Fruit fly (Drosophila melanogaster) whole organism, embryonic: ENCODE data around the gene CG10581.

Experiments used
- Bgb ChIP-seq: fragments of 200-800 bp; sonication (Bioruptor generic); IDR thresholded peaks from 2 replicates; pipeline ENCODE4 v1.3.6; 2022; ENCODE audit warnings: missing biosample characterization, missing genetic modification characterization; ENCODE audit not compliant: partially characterized antibody
- Blimp-1 ChIP-seq: fragments of 200-800 bp; sonication (Bioruptor generic); optimal IDR thresholded peaks from 3 replicates; lab custom pipeline; 2018; ENCODE audit warnings: missing biosample characterization, missing genetic modification characterization, mild to moderate bottlenecking, moderate library complexity, missing genetic modification reagents
- CG10431 ChIP-seq: fragments of 200-800 bp; sonication (Bioruptor generic); optimal IDR thresholded peaks from 3 replicates; lab custom pipeline; 2018; ENCODE audit warnings: missing biosample characterization, mild to moderate bottlenecking, missing genetic modification characterization
- CG11398 ChIP-seq: fragments of 200-800 bp; sonication (Bioruptor generic); optimal IDR thresholded peaks from 2 replicates; lab custom pipeline; 2016; ENCODE audit warnings: missing biosample characterization, missing genetic modification characterization
- CG11456 ChIP-seq: fragments of 200-800 bp; sonication (Bioruptor generic); IDR thresholded peaks from 3 replicates; pipeline ENCODE4 v1.3.6; 2022; ENCODE audit warnings: missing biosample characterization, missing genetic modification characterization
- CG12071 ChIP-seq: fragments of 200-800 bp; sonication (Bioruptor generic); optimal IDR thresholded peaks from 3 replicates; lab custom pipeline; 2018; ENCODE audit warnings: missing biosample characterization, mild to moderate bottlenecking, missing genetic modification characterization
- CG15696 ChIP-seq: fragments of 200-800 bp; sonication (Bioruptor generic); optimal IDR thresholded peaks from 2 replicates; lab custom pipeline; 2019; ENCODE audit warnings: missing biosample characterization, mild to moderate bottlenecking, missing genetic modification characterization, moderate library complexity
- CG18599 ChIP-seq: fragments of 200-800 bp; sonication (Bioruptor generic); optimal IDR thresholded peaks from 3 replicates; lab custom pipeline; 2017; ENCODE audit warnings: missing biosample characterization, missing genetic modification characterization, mild to moderate bottlenecking, moderate library complexity, missing genetic modification reagents
- CG31224 ChIP-seq: fragments of 200-800 bp; sonication (Bioruptor generic); IDR thresholded peaks from 2 replicates; pipeline ENCODE4 v1.3.6; 2022; ENCODE audit warnings: missing biosample characterization, missing genetic modification characterization
- CG31365 ChIP-seq: fragments of 200-800 bp; sonication (Bioruptor generic); optimal IDR thresholded peaks from 2 replicates; lab custom pipeline; 2018; ENCODE audit warnings: missing biosample characterization, mild to moderate bottlenecking, missing genetic modification characterization
- CG32532 ChIP-seq: fragments of 200-800 bp; sonication (Bioruptor generic); IDR thresholded peaks from 2 replicates; pipeline ENCODE4 v1.3.6; 2022; ENCODE audit warnings: missing biosample characterization, missing genetic modification characterization
- CG3281 ChIP-seq: fragments of 200-800 bp; sonication (Bioruptor generic); optimal IDR thresholded peaks from 3 replicates; lab custom pipeline; 2017; ENCODE audit warnings: missing biosample characterization, mild to moderate bottlenecking, missing genetic modification characterization
- CG34224 ChIP-seq: fragments of 200-800 bp; sonication (Bioruptor generic); IDR thresholded peaks from 3 replicates; pipeline ENCODE4 v1.3.6; 2022; ENCODE audit warnings: missing biosample characterization, missing genetic modification characterization; ENCODE audit not compliant: partially characterized antibody
- CG42726 ChIP-seq: fragments of 200-800 bp; sonication (Bioruptor generic); IDR thresholded peaks from 2 replicates; pipeline ENCODE4 v1.3.6; 2022; ENCODE audit warnings: missing biosample characterization, missing genetic modification characterization; ENCODE audit not compliant: partially characterized antibody
- CG4854 ChIP-seq: fragments of 200-800 bp; sonication (Bioruptor generic); optimal IDR thresholded peaks from 2 replicates; lab custom pipeline; 2016; ENCODE audit warnings: missing biosample characterization, missing genetic modification characterization, inconsistent platforms
- CG5953 ChIP-seq: fragments of 200-800 bp; sonication (Bioruptor generic); IDR thresholded peaks from 2 replicates; pipeline ENCODE4 v1.3.6; 2022; ENCODE audit warnings: missing biosample characterization, missing genetic modification characterization
- CG7745 ChIP-seq: fragments of 200-800 bp; sonication (Bioruptor generic); optimal IDR thresholded peaks from 2 replicates; lab custom pipeline; 2018; ENCODE audit warnings: missing biosample characterization, mild to moderate bottlenecking, missing genetic modification characterization, moderate library complexity
- CG7963 ChIP-seq: fragments of 200-800 bp; sonication (Bioruptor generic); IDR thresholded peaks from 3 replicates; pipeline ENCODE4 v1.3.6; 2022; ENCODE audit warnings: missing biosample characterization, missing genetic modification characterization; ENCODE audit not compliant: partially characterized antibody
- CG8290 ChIP-seq, 3 experiments: fragments of 200-800 bp; sonication (Bioruptor generic); optimal IDR thresholded peaks; 2 replicates each; lab custom pipeline; 2016 to 2019; ENCODE audit warnings: missing biosample characterization in 3 of 3, missing genetic modification characterization in 3 of 3, mild to moderate bottlenecking in 2 of 3, moderate library complexity in 1 of 3
- CG8478 ChIP-seq: fragments of >200 bp; optimal IDR thresholded peaks from 2 replicates; lab custom pipeline; 2018
- CG8944 ChIP-seq: fragments of 200-800 bp; sonication (Bioruptor generic); optimal IDR thresholded peaks from 3 replicates; lab custom pipeline; 2016; ENCODE audit warnings: missing biosample characterization, missing genetic modification characterization
- CrebB ChIP-seq: fragments of 200-800 bp; sonication (Bioruptor generic); optimal IDR thresholded peaks from 3 replicates; lab custom pipeline; 2018; ENCODE audit warnings: missing biosample characterization, mild to moderate bottlenecking, missing genetic modification characterization
- Dip3 ChIP-seq: fragments of 200-800 bp; sonication (Bioruptor generic); optimal IDR thresholded peaks from 3 replicates; lab custom pipeline; 2016; ENCODE audit warnings: missing biosample characterization, missing genetic modification characterization
- Gsc ChIP-seq: fragments of 200-800 bp; sonication (Bioruptor generic); IDR thresholded peaks from 2 replicates; pipeline ENCODE4 v1.3.6; 2022; ENCODE audit warnings: missing biosample characterization, missing genetic modification characterization
- HLH54F ChIP-seq: fragments of 200-800 bp; sonication (Bioruptor generic); optimal IDR thresholded peaks from 3 replicates; lab custom pipeline; 2016; ENCODE audit warnings: missing biosample characterization, missing genetic modification characterization
- Hand ChIP-seq: fragments of 200-800 bp; sonication (Bioruptor generic); optimal IDR thresholded peaks from 2 replicates; lab custom pipeline; 2017; ENCODE audit warnings: mild to moderate bottlenecking, missing biosample characterization, missing genetic modification reagents, missing genetic modification characterization
- HmgD ChIP-seq: fragments of 200-800 bp; sonication (Bioruptor generic); optimal IDR thresholded peaks from 3 replicates; lab custom pipeline; 2016; ENCODE audit warnings: missing biosample characterization, missing genetic modification characterization
- HmgZ ChIP-seq: fragments of 200-800 bp; sonication (Bioruptor generic); optimal IDR thresholded peaks from 2 replicates; lab custom pipeline; 2018; ENCODE audit warnings: missing biosample characterization, mild to moderate bottlenecking, missing genetic modification characterization
- NFAT ChIP-seq: fragments of 200-800 bp; sonication (Bioruptor generic); IDR thresholded peaks from 2 replicates; pipeline ENCODE4 v1.3.6; 2022; ENCODE audit warnings: missing biosample characterization, missing genetic modification characterization
- Nf-YA ChIP-seq: fragments of 200-800 bp; sonication (Bioruptor generic); IDR thresholded peaks from 2 replicates; pipeline ENCODE4 v1.3.6; 2022; ENCODE audit warnings: missing biosample characterization, missing genetic modification characterization
- Opbp ChIP-seq: fragments of 200-800 bp; sonication (Bioruptor generic); IDR thresholded peaks from 3 replicates; pipeline ENCODE4 v1.3.6; 2022; ENCODE audit warnings: missing biosample characterization, missing genetic modification characterization; ENCODE audit not compliant: partially characterized antibody
- Optix ChIP-seq: fragments of 200-800 bp; sonication (Bioruptor generic); IDR thresholded peaks from 3 replicates; pipeline ENCODE4 v1.3.6; 2022; ENCODE audit warnings: missing biosample characterization, missing genetic modification characterization
- Rfx ChIP-seq: fragments of 200-800 bp; sonication (Bioruptor generic); IDR thresholded peaks from 2 replicates; pipeline ENCODE4 v1.3.6; 2022; ENCODE audit warnings: missing biosample characterization, missing genetic modification characterization
- Ssrp ChIP-seq: fragments of 200-800 bp; sonication (Bioruptor generic); optimal IDR thresholded peaks from 2 replicates; lab custom pipeline; 2018; ENCODE audit warnings: missing biosample characterization, mild to moderate bottlenecking, missing genetic modification characterization, moderate library complexity
- ap ChIP-seq: fragments of 200-800 bp; sonication (Bioruptor generic); IDR thresholded peaks from 2 replicates; pipeline ENCODE4 v1.3.6; 2022; ENCODE audit warnings: missing biosample characterization, missing genetic modification characterization
- bowl ChIP-seq: fragments of 200-800 bp; sonication (Bioruptor generic); IDR thresholded peaks from 2 replicates; pipeline ENCODE4 v1.3.6; 2022; ENCODE audit warnings: missing biosample characterization, missing genetic modification characterization
- chm ChIP-seq: fragments of 200-800 bp; sonication (Bioruptor generic); IDR thresholded peaks from 2 replicates; pipeline ENCODE4 v1.3.6; 2022; ENCODE audit warnings: missing biosample characterization, missing genetic modification characterization
- ci ChIP-seq: fragments of 200-800 bp; sonication (Bioruptor generic); IDR thresholded peaks from 3 replicates; pipeline ENCODE4 v1.3.6; 2022; ENCODE audit warnings: missing biosample characterization, missing genetic modification characterization
- crc ChIP-seq: fragments of 200-800 bp; sonication (Bioruptor generic); optimal IDR thresholded peaks from 2 replicates; lab custom pipeline; 2016; ENCODE audit warnings: missing biosample characterization, missing genetic modification characterization
- cwo ChIP-seq: fragments of 200-800 bp; sonication (Bioruptor generic); optimal IDR thresholded peaks from 3 replicates; lab custom pipeline; 2017; ENCODE audit warnings: missing biosample characterization, missing genetic modification characterization, mild to moderate bottlenecking, moderate library complexity, missing genetic modification reagents
- dan ChIP-seq: fragments of 200-800 bp; sonication (Bioruptor generic); IDR thresholded peaks from 2 replicates; pipeline ENCODE4 v1.3.6; 2022; ENCODE audit warnings: missing biosample characterization, missing genetic modification characterization
- esg ChIP-seq: fragments of 200-800 bp; sonication (Bioruptor generic); conservative IDR thresholded peaks from 2 replicates; pipeline ENCODE4 v1.3.6; 2022; ENCODE audit warnings: missing biosample characterization, missing genetic modification characterization
- gt ChIP-seq: fragments of 200-800 bp; sonication (Bioruptor generic); IDR thresholded peaks from 2 replicates; pipeline ENCODE4 v1.3.6; 2022; ENCODE audit warnings: missing biosample characterization, missing genetic modification characterization
- phol ChIP-seq: fragments of 200-800 bp; sonication (Bioruptor generic); optimal IDR thresholded peaks from 3 replicates; lab custom pipeline; 2018; ENCODE audit warnings: missing biosample characterization, mild to moderate bottlenecking, missing genetic modification characterization, moderate library complexity
- pnt ChIP-seq: fragments of 200-800 bp; sonication (Bioruptor generic); optimal IDR thresholded peaks from 3 replicates; lab custom pipeline; 2016; ENCODE audit warnings: missing biosample characterization, missing genetic modification characterization
- row ChIP-seq: fragments of 200-800 bp; sonication (Bioruptor generic); IDR thresholded peaks from 3 replicates; pipeline ENCODE4 v1.3.6; 2022; ENCODE audit warnings: missing biosample characterization, missing genetic modification characterization
- sd ChIP-seq: fragments of 200-800 bp; sonication (Bioruptor generic); optimal IDR thresholded peaks from 3 replicates; lab custom pipeline; 2018; ENCODE audit warnings: missing biosample characterization, mild to moderate bottlenecking, missing genetic modification characterization, moderate library complexity
- sug ChIP-seq: fragments of 200-800 bp; optimal IDR thresholded peaks from 2 replicates; lab custom pipeline; 2019; ENCODE audit warnings: missing biosample characterization, mild to moderate bottlenecking, missing genetic modification characterization, moderate library complexity
- tap ChIP-seq: fragments of 200-800 bp; optimal IDR thresholded peaks from 3 replicates; lab custom pipeline; 2019; ENCODE audit warnings: missing biosample characterization, mild to moderate bottlenecking, missing genetic modification characterization, moderate library complexity
- tin ChIP-seq: fragments of 200-800 bp; sonication (Bioruptor generic); optimal IDR thresholded peaks from 3 replicates; lab custom pipeline; 2016; ENCODE audit warnings: missing biosample characterization, missing genetic modification characterization
- yki ChIP-seq: fragments of >200 bp; optimal IDR thresholded peaks from 3 replicates; lab custom pipeline; 2018

CG10581 gene

dm6 chr3L:21058651-21059050 lies 24.6 kb upstream of the CG10581 start (continued):
- TF ChIP-seq yki (lab: Kevin White, UChicago) (peak; percentile 9), bowl (GFP tag; lab: Robert Waterston, UW) (peak; percentile 53; the same call in 1 of the 2 replicates), CrebB (tag; lab: Kevin White, UChicago) (peak; percentile 7), chm (GFP tag; lab: Robert Waterston, UW) (peak; percentile 38; the same call in 1 of the 2 replicates), dan (no peak), Dip3 (GFP tag; lab: Kevin White, UChicago) (no peak), CG7963 (GFP tag; lab: Robert Waterston, UW) (0 out of 3 replicates have a peak, but pooled peaks have one; percentile 32), Rfx (GFP tag; lab: Robert Waterston, UW) (peak; percentile 60), CG11398 (GFP tag; lab: Kevin White, UChicago) (peak; percentile 21), row (0 out of 3 replicates have a peak, but pooled peaks have one; percentile 6), Opbp (GFP tag; lab: Robert Waterston, UW) (peak; percentile 59; the same call in 1 of the 3 replicates), CG11456 (GFP tag; lab: Robert Waterston, UW) (peak; percentile 72; the same call in 2 of the 3 replicates), CG8290 (GFP tag; optimal IDR thresholded peaks at IDR 0.05; lab: Kevin White, UChicago) (no peak), CG8290 (tag; optimal IDR thresholded peaks at IDR 0.05; lab: Kevin White, UChicago) (peak in 1 of 2 experiments; percentile 62), ci (peak; percentile 78), crc (GFP tag; lab: Kevin White, UChicago) (no peak), CG18599 (GFP tag; lab: Kevin White, UChicago) (peak; percentile 9), HmgD (no peak), cwo (GFP tag; lab: Kevin White, UChicago) (peak; percentile 7), CG8944 (GFP tag; lab: Kevin White, UChicago) (no peak), NFAT (GFP tag; lab: Robert Waterston, UW) (peak; percentile 60; the same call in 1 of the 2 replicates), tap (peak; percentile 33), phol (tag; lab: Kevin White, UChicago) (no peak), Bgb (GFP tag; lab: Robert Waterston, UW) (peak; percentile 53; the same call in 1 of the 2 replicates), CG4854 (GFP tag; lab: Kevin White, UChicago) (no peak), CG34224 (GFP tag; lab: Robert Waterston, UW) (peak; percentile 30; the same call in 1 of the 3 replicates), CG5953 (peak; percentile 29; the same call in 1 of the 2 replicates), Hand (GFP tag; lab: Kevin White, UChicago) (no peak), CG8478 (no peak), sug (tag; lab: Kevin White, UChicago) (peak; percentile 35), ap (GFP tag; lab: Robert Waterston, UW) (no peak), Optix (GFP tag; lab: Robert Waterston, UW) (no peak), Blimp-1 (no peak), sd (tag; lab: Kevin White, UChicago) (peak; percentile 23), HLH54F (GFP tag; lab: Kevin White, UChicago) (no peak), Ssrp (tag; lab: Kevin White, UChicago) (no peak), CG3281 (no peak), CG7745 (tag; lab: Kevin White, UChicago) (no peak), esg (no peak), Nf-YA (no peak), CG31365 (tag; lab: Kevin White, UChicago) (no peak), CG31224 (GFP tag; lab: Robert Waterston, UW) (no peak), CG10431 (GFP tag; lab: Kevin White, UChicago) (no peak), CG12071 (GFP tag; lab: Kevin White, UChicago) (peak; percentile 4), CG32532 (GFP tag; lab: Robert Waterston, UW) (peak; percentile 69), CG42726 (GFP tag; lab: Robert Waterston, UW) (no peak), pnt (no peak), Gsc (GFP tag; lab: Robert Waterston, UW) (no peak), HmgZ (tag; lab: Kevin White, UChicago) (peak; percentile 37), tin (GFP tag; lab: Kevin White, UChicago) (no peak), CG15696 (no peak), gt (GFP tag; lab: Robert Waterston, UW) (no peak)
